Fruit fly (Drosophila melanogaster) whole organism, embryonic: ENCODE data around the gene CG13676.

ENCODE experiments used
- Atf6 ChIP-seq: fragments of 200-800 bp; sonication (Bioruptor generic); IDR thresholded peaks from 2 replicates; pipeline ENCODE4 v1.3.6; 2022; ENCODE audit warnings: missing biosample characterization, missing genetic modification characterization
- BEAF-32 ChIP-seq: fragments of 200-800 bp; sonication (Bioruptor generic); optimal IDR thresholded peaks from 3 replicates; lab custom pipeline; 2017; ENCODE audit warnings: missing biosample characterization, missing genetic modification characterization, mild to moderate bottlenecking, moderate library complexity, missing genetic modification reagents
- CG13624 ChIP-seq: fragments of 200-800 bp; sonication (Bioruptor generic); optimal IDR thresholded peaks from 2 replicates; lab custom pipeline; 2016; ENCODE audit warnings: missing biosample characterization, missing genetic modification characterization
- CG15514 ChIP-seq: fragments of 200-800 bp; sonication (Bioruptor generic); optimal IDR thresholded peaks from 3 replicates; lab custom pipeline; 2017; ENCODE audit warnings: missing biosample characterization, missing genetic modification characterization, mild to moderate bottlenecking, moderate library complexity, missing genetic modification reagents
- CG1603 ChIP-seq: fragments of 200-800 bp; sonication (Bioruptor generic); optimal IDR thresholded peaks from 2 replicates; lab custom pipeline; 2019; ENCODE audit warnings: missing biosample characterization, mild to moderate bottlenecking, missing genetic modification characterization, moderate library complexity
- CG16813 ChIP-seq: fragments of 200-800 bp; sonication (Bioruptor generic); IDR thresholded peaks from 3 replicates; pipeline ENCODE4 v1.3.6; 2022; ENCODE audit warnings: missing biosample characterization, missing genetic modification characterization; ENCODE audit not compliant: partially characterized antibody
- CG17385 ChIP-seq: fragments of 200-800 bp; sonication (Bioruptor generic); optimal IDR thresholded peaks from 3 replicates; lab custom pipeline; 2018; ENCODE audit warnings: missing biosample characterization, mild to moderate bottlenecking, missing genetic modification characterization
- CG17802 ChIP-seq: fragments of 200-800 bp; sonication (Bioruptor generic); optimal IDR thresholded peaks from 2 replicates; lab custom pipeline; 2018; ENCODE audit warnings: missing biosample characterization, mild to moderate bottlenecking, missing genetic modification characterization, moderate library complexity
- CG17829 ChIP-seq: fragments of 200-800 bp; optimal IDR thresholded peaks from 2 replicates; lab custom pipeline; 2019; ENCODE audit warnings: missing biosample characterization, mild to moderate bottlenecking, missing genetic modification characterization, moderate library complexity
- CG2116 ChIP-seq: fragments of 200-800 bp; sonication (Bioruptor generic); optimal IDR thresholded peaks from 3 replicates; lab custom pipeline; 2018; ENCODE audit warnings: missing biosample characterization, mild to moderate bottlenecking, missing genetic modification characterization
- CG32772 ChIP-seq: fragments of 200-800 bp; sonication (Bioruptor generic); IDR thresholded peaks from 2 replicates; pipeline ENCODE4 v1.3.6; 2022; ENCODE audit warnings: missing biosample characterization, missing genetic modification characterization
- CG33213 ChIP-seq: fragments of 200-800 bp; sonication (Bioruptor generic); optimal IDR thresholded peaks from 3 replicates; lab custom pipeline; 2016; ENCODE audit warnings: missing biosample characterization, missing genetic modification characterization
- CG4617 ChIP-seq: fragments of 200-800 bp; sonication (Bioruptor generic); optimal IDR thresholded peaks from 3 replicates; lab custom pipeline; 2016; ENCODE audit warnings: missing biosample characterization, missing genetic modification characterization, borderline replicate concordance
- CG8290 ChIP-seq, 3 experiments: fragments of 200-800 bp; sonication (Bioruptor generic); optimal IDR thresholded peaks; 2 replicates each; lab custom pipeline; 2016 to 2019; ENCODE audit warnings: missing biosample characterization in 3 of 3, missing genetic modification characterization in 3 of 3, mild to moderate bottlenecking in 2 of 3, moderate library complexity in 1 of 3
- E2f2 ChIP-seq: fragments of 200-800 bp; sonication (Bioruptor generic); IDR thresholded peaks from 2 replicates; pipeline ENCODE4 v1.3.6; 2022; ENCODE audit warnings: missing biosample characterization, missing genetic modification characterization
- Ets97D ChIP-seq: fragments of 200-800 bp; sonication (Bioruptor generic); optimal IDR thresholded peaks from 3 replicates; lab custom pipeline; 2016; ENCODE audit warnings: missing biosample characterization, missing genetic modification characterization
- GATAe ChIP-seq: fragments of 200-800 bp; sonication (Bioruptor generic); conservative IDR thresholded peaks from 2 replicates; pipeline ENCODE4 v1.3.6; 2022; ENCODE audit warnings: missing biosample characterization, missing genetic modification characterization
- H2.0 ChIP-seq: fragments of 200-800 bp; sonication (Bioruptor generic); IDR thresholded peaks from 2 replicates; pipeline ENCODE4 v1.3.6; 2022; ENCODE audit warnings: missing biosample characterization, missing genetic modification characterization
- HmgD ChIP-seq: fragments of 200-800 bp; sonication (Bioruptor generic); optimal IDR thresholded peaks from 3 replicates; lab custom pipeline; 2016; ENCODE audit warnings: missing biosample characterization, missing genetic modification characterization
- Hr51 ChIP-seq, 2 experiments: fragments of 200-800 bp; sonication (Bioruptor generic); optimal IDR thresholded peaks; 2 replicates in 1 of 2; 3 replicates in 1 of 2; lab custom pipeline; 2016 to 2018; ENCODE audit warnings: missing biosample characterization in 2 of 2, missing genetic modification characterization in 2 of 2, mild to moderate bottlenecking in 1 of 2, moderate library complexity in 1 of 2
- Hsf ChIP-seq: fragments of 200-800 bp; sonication (Bioruptor generic); optimal IDR thresholded peaks from 3 replicates; lab custom pipeline; 2016; ENCODE audit warnings: missing biosample characterization, missing genetic modification characterization
- Lhr ChIP-seq: fragments of 200-800 bp; sonication (Bioruptor generic); optimal IDR thresholded peaks from 3 replicates; lab custom pipeline; 2017; ENCODE audit warnings: mild to moderate bottlenecking, missing biosample characterization, missing genetic modification reagents, missing genetic modification characterization
- MBD-R2 ChIP-seq: fragments of 200-800 bp; sonication (Bioruptor generic); IDR thresholded peaks from 2 replicates; pipeline ENCODE4 v1.3.6; 2022; ENCODE audit warnings: missing biosample characterization, missing genetic modification characterization
- Max ChIP-seq: fragments of 200-800 bp; sonication (Bioruptor generic); optimal IDR thresholded peaks from 2 replicates; lab custom pipeline; 2016; ENCODE audit warnings: missing biosample characterization, mild to moderate bottlenecking, missing genetic modification characterization
- Opbp ChIP-seq: fragments of 200-800 bp; sonication (Bioruptor generic); IDR thresholded peaks from 3 replicates; pipeline ENCODE4 v1.3.6; 2022; ENCODE audit warnings: missing biosample characterization, missing genetic modification characterization; ENCODE audit not compliant: partially characterized antibody
- Pdp1 ChIP-seq, 2 experiments: fragments of 200-800 bp; sonication (Bioruptor generic); optimal IDR thresholded peaks; 3 replicates each; lab custom pipeline; 2016; ENCODE audit warnings: missing biosample characterization in 2 of 2, missing genetic modification characterization in 2 of 2, mild to moderate bottlenecking in 1 of 2, moderate library complexity in 1 of 2
- Rfx ChIP-seq: fragments of 200-800 bp; sonication (Bioruptor generic); IDR thresholded peaks from 2 replicates; pipeline ENCODE4 v1.3.6; 2022; ENCODE audit warnings: missing biosample characterization, missing genetic modification characterization
- Scr ChIP-seq: fragments of 200-800 bp; sonication (Bioruptor generic); IDR thresholded peaks from 2 replicates; pipeline ENCODE4 v1.3.6; 2022; ENCODE audit warnings: missing biosample characterization, missing genetic modification characterization; ENCODE audit not compliant: partially characterized antibody
- Sin3A ChIP-seq: fragments of >200 bp; optimal IDR thresholded peaks from 2 replicates; lab custom pipeline; 2018
- Trl ChIP-seq, 3 experiments: fragments of >200 bp in 2 of 3; fragments of 200-800 bp in 1 of 3; sonication (Bioruptor generic) in 1 of 3; optimal IDR thresholded peaks; 2 replicates in 1 of 3; 3 replicates in 2 of 3; lab custom pipeline; 2016 to 2017; ENCODE audit warnings: missing biosample characterization in 1 of 3, missing genetic modification characterization in 1 of 3
- Xbp1 ChIP-seq: fragments of 200-800 bp; sonication (Bioruptor generic); optimal IDR thresholded peaks from 3 replicates; lab custom pipeline; 2016; ENCODE audit warnings: missing biosample characterization, mild to moderate bottlenecking, missing genetic modification characterization
- abd-A ChIP-seq: fragments of 200-800 bp; sonication (Bioruptor generic); optimal IDR thresholded peaks from 3 replicates; lab custom pipeline; 2019; ENCODE audit warnings: missing biosample characterization, mild to moderate bottlenecking, missing genetic modification characterization, moderate library complexity
- al ChIP-seq: fragments of 200-800 bp; sonication (Bioruptor generic); IDR thresholded peaks from 2 replicates; pipeline ENCODE4 v1.3.6; 2022; ENCODE audit warnings: missing biosample characterization, missing genetic modification characterization
- amos ChIP-seq: fragments of 200-800 bp; sonication (Bioruptor generic); IDR thresholded peaks from 2 replicates; pipeline ENCODE4 v1.3.6; 2022; ENCODE audit warnings: missing biosample characterization, missing genetic modification characterization; ENCODE audit not compliant: partially characterized antibody
- bab2 ChIP-seq: fragments of 200-800 bp; sonication (Bioruptor generic); optimal IDR thresholded peaks from 2 replicates; lab custom pipeline; 2016; ENCODE audit warnings: missing biosample characterization, missing genetic modification characterization
- ftz-f1 ChIP-seq: fragments of 200-800 bp; sonication (Bioruptor generic); optimal IDR thresholded peaks from 2 replicates; lab custom pipeline; 2016; ENCODE audit warnings: missing biosample characterization, missing genetic modification characterization
- gsb ChIP-seq: fragments of 200-800 bp; sonication (Bioruptor generic); IDR thresholded peaks from 2 replicates; pipeline ENCODE4 v1.3.6; 2022; ENCODE audit warnings: missing biosample characterization, missing genetic modification characterization
- her ChIP-seq: fragments of 200-800 bp; sonication (Bioruptor generic); optimal IDR thresholded peaks from 2 replicates; lab custom pipeline; 2016; ENCODE audit warnings: missing biosample characterization, missing genetic modification characterization
- jing ChIP-seq: fragments of 200-800 bp; sonication (Bioruptor generic); optimal IDR thresholded peaks from 2 replicates; lab custom pipeline; 2018; ENCODE audit warnings: missing biosample characterization, mild to moderate bottlenecking, missing genetic modification characterization
- jumu ChIP-seq: fragments of 200-800 bp; sonication (Bioruptor generic); optimal IDR thresholded peaks from 3 replicates; lab custom pipeline; 2016; ENCODE audit warnings: missing biosample characterization, missing genetic modification characterization
- ken ChIP-seq: fragments of 200-800 bp; sonication (Bioruptor generic); IDR thresholded peaks from 3 replicates; pipeline ENCODE4 v1.3.6; 2022; ENCODE audit warnings: missing biosample characterization, missing genetic modification characterization
- lilli ChIP-seq: fragments of 200-800 bp; sonication (Bioruptor generic); optimal IDR thresholded peaks from 3 replicates; lab custom pipeline; 2016; ENCODE audit warnings: missing biosample characterization, missing genetic modification characterization
- rib ChIP-seq: fragments of 200-800 bp; sonication (Bioruptor generic); IDR thresholded peaks from 2 replicates; pipeline ENCODE4 v1.3.6; 2022; ENCODE audit warnings: missing biosample characterization, missing genetic modification characterization
- row ChIP-seq: fragments of 200-800 bp; sonication (Bioruptor generic); IDR thresholded peaks from 3 replicates; pipeline ENCODE4 v1.3.6; 2022; ENCODE audit warnings: missing biosample characterization, missing genetic modification characterization
- slbo ChIP-seq: fragments of 200-800 bp; sonication (Bioruptor generic); IDR thresholded peaks from 2 replicates; pipeline ENCODE4 v1.3.6; 2022; ENCODE audit warnings: missing biosample characterization, missing genetic modification characterization
- sqz ChIP-seq: fragments of 200-800 bp; sonication (Bioruptor generic); optimal IDR thresholded peaks from 3 replicates; lab custom pipeline; 2018; ENCODE audit warnings: missing biosample characterization, mild to moderate bottlenecking, missing genetic modification characterization
- tup ChIP-seq: fragments of 200-800 bp; sonication (Bioruptor generic); optimal IDR thresholded peaks from 2 replicates; lab custom pipeline; 2016; ENCODE audit warnings: missing biosample characterization, mild to moderate bottlenecking, missing genetic modification characterization, moderate library complexity
- vnd ChIP-seq: fragments of 200-800 bp; sonication (Bioruptor generic); IDR thresholded peaks from 3 replicates; pipeline ENCODE4 v1.3.6; 2022; ENCODE audit warnings: missing biosample characterization, missing genetic modification characterization; ENCODE audit not compliant: partially characterized antibody
- zfh2 ChIP-seq: fragments of 200-800 bp; sonication (Bioruptor generic); optimal IDR thresholded peaks from 2 replicates; lab custom pipeline; 2016; ENCODE audit warnings: missing biosample characterization, missing genetic modification characterization

Gene CG13676

DNA sequence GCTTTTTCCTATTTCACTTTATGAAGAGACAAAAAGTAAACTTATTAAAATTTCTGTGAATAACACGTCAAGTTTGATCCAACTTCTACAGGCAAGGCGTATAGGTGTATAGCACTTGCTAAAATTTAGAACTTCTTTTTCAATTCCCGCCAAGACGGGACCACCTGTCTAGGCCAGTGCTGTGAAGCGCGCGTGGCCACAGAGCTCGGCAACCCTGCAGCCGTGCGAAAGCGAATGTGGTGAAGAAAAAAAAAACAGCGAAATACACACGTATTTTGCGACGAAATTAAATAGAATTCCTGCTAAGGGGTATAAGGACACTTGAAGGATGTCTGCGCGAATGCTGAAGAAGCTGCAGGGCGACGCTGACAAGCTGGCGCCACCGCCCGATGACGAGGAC, 41.4 kb downstream of the CG13676 start, which contains the start of gene Nulp1:
Gene Nulp1 (plus strand): TSS at position 198 of the 400 bp plus-strand sequence.
- peak; percentile 37 for TF ChIP-seq Max (GFP tag; lab: Kevin White, UChicago)
- peak; percentile 94 for TF ChIP-seq E2f2 (GFP tag; lab: Robert Waterston, UW)
- peak; percentile 10 for TF ChIP-seq jumu (GFP tag; lab: Kevin White, UChicago)
- peak; percentile 85 for TF ChIP-seq sqz (GFP tag; lab: Kevin White, UChicago)
- peak; percentile 69 for TF ChIP-seq Rfx (GFP tag; lab: Robert Waterston, UW)
- no peak for TF ChIP-seq Atf6 (GFP tag; lab: Robert Waterston, UW)
- TF ChIP-seq CG4617 (GFP tag; lab: Kevin White, UChicago): peak; percentile 91
- 0 out of 3 replicates have a peak, but pooled peaks have one; percentile 37 for TF ChIP-seq ken (GFP tag; lab: Robert Waterston, UW)
- TF ChIP-seq Pdp1 (GFP tag; optimal IDR thresholded peaks at IDR 0.05; lab: Kevin White, UChicago): peak in 1 of 2 experiments; percentile 13
- TF ChIP-seq CG13624: peak; percentile 58
- TF ChIP-seq slbo: peak; percentile 74
- no peak for TF ChIP-seq CG17385 (GFP tag; lab: Kevin White, UChicago)
- peak in 1 of 2 experiments; percentile 15 for TF ChIP-seq Hr51 (GFP tag; optimal IDR thresholded peaks at IDR 0.05; lab: Kevin White, UChicago)
- TF ChIP-seq ftz-f1 (GFP tag; lab: Kevin White, UChicago): peak; percentile 58
- TF ChIP-seq lilli (GFP tag; lab: Kevin White, UChicago): peak; percentile 23
- peak; percentile 70 for TF ChIP-seq CG32772
- TF ChIP-seq Xbp1: peak; percentile 35
- TF ChIP-seq vnd: 0 out of 3 replicates have a peak, but pooled peaks have one; percentile 15
- peak; percentile 57 for TF ChIP-seq Ets97D (GFP tag; lab: Kevin White, UChicago)
- TF ChIP-seq al (GFP tag; lab: Robert Waterston, UW): no peak
- TF ChIP-seq H2.0: no peak
- TF ChIP-seq bab2: peak; percentile 5
- TF ChIP-seq tup: no peak
- peak; percentile 4 for TF ChIP-seq Hsf
- no peak for TF ChIP-seq jing (GFP tag; lab: Kevin White, UChicago)
- TF ChIP-seq GATAe (GFP tag; lab: Robert Waterston, UW): no peak
- no peak for TF ChIP-seq CG17829 (tag; lab: Kevin White, UChicago)
- 0 out of 3 replicates have a peak, but pooled peaks have one; percentile 43 for TF ChIP-seq Opbp
- TF ChIP-seq MBD-R2 (GFP tag; lab: Robert Waterston, UW): peak; percentile 93
- TF ChIP-seq Scr (GFP tag; lab: Robert Waterston, UW): peak; percentile 28
- peak; percentile 60 for TF ChIP-seq CG15514
- TF ChIP-seq CG8290 (GFP tag; optimal IDR thresholded peaks at IDR 0.05; lab: Kevin White, UChicago): no peak
- peak in 1 of 2 experiments; percentile 67 for TF ChIP-seq CG8290 (tag; optimal IDR thresholded peaks at IDR 0.05; lab: Kevin White, UChicago)
- TF ChIP-seq rib (GFP tag; lab: Robert Waterston, UW): peak; percentile 57; the same call in 1 of the 2 replicates
- 0 out of 2 replicates have a peak, but pooled peaks have one; percentile 18 for TF ChIP-seq gsb (GFP tag; lab: Robert Waterston, UW)
- TF ChIP-seq Trl (optimal IDR thresholded peaks at IDR 0.05; lab: Kevin White, UChicago): no peak
- TF ChIP-seq Trl (GFP tag; optimal IDR thresholded peaks at IDR 0.05; lab: Kevin White, UChicago): peak; percentile 34
- TF ChIP-seq amos (GFP tag; lab: Robert Waterston, UW): peak; percentile 16; the same call in 1 of the 2 replicates
- peak; percentile 27 for TF ChIP-seq Sin3A (lab: Kevin White, UChicago)
- TF ChIP-seq zfh2 (GFP tag; lab: Kevin White, UChicago): peak; percentile 18
- peak; percentile 55 for TF ChIP-seq CG2116 (GFP tag; lab: Kevin White, UChicago)
- TF ChIP-seq abd-A (tag; lab: Kevin White, UChicago): no peak
- TF ChIP-seq her: peak; percentile 44
- TF ChIP-seq Lhr (GFP tag; lab: Kevin White, UChicago): peak; percentile 11
- TF ChIP-seq BEAF-32 (GFP tag; lab: Kevin White, UChicago): peak; percentile 24
- TF ChIP-seq CG16813 (GFP tag; lab: Robert Waterston, UW): peak; percentile 12; the same call in 1 of the 3 replicates
- TF ChIP-seq CG33213 (GFP tag; lab: Kevin White, UChicago): peak; percentile 23
- peak; percentile 43; the same call in 1 of the 3 replicates for TF ChIP-seq row
- peak; percentile 58 for TF ChIP-seq CG1603 (tag; lab: Kevin White, UChicago)
- TF ChIP-seq HmgD (GFP tag; lab: Kevin White, UChicago): peak; percentile 57
- no peak for TF ChIP-seq CG17802 (tag; lab: Kevin White, UChicago)
